Fruit fly (Drosophila melanogaster) S2 (cell line): Measurements from ENCODE around the gene CG18641.

Experiments used
- CG8478 ChIP-seq: fragments of >200 bp; optimal IDR thresholded peaks from 2 replicates; lab custom pipeline; 2018
- CTCF ChIP-seq, 2 experiments: fragments of >200 bp; optimal IDR thresholded peaks; 2 replicates each; lab custom pipeline; 2018

The CG18641 gene

DNA sequence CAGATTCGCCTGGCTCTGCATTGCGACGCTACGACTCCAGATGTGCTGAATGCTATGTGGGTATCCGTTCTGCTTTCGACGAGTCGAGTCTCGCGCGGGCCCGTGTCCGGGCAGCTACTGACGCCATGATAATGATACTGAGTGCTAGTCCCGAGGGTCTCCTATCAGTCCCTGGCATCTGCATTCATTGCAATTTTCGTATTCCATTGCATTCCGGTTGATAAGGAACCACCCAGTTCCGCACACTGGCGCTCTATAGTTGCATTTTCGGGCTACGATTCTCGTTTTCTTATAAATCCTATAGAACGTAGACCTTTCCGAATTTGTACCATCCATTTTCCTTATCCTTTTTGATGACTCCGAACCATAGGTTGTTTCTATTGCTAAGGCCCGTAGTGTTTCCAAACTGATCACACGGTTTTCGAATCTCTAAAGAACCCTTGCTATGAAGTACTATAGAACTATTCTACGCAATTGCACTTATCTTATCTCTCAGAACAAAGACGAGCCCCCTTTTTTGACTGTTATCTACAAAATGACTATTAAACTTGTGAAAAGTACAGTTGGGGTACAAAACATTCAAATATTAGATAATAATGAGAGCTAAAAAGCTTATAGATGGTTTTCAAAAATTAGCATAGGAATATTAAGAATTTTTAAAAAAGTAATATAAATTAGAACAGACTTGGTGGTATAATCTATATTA, 43.6 kb downstream of the CG18641 start, which contains the start of gene CG3597:
TSS of gene CG3597 (minus strand) at position 119 of the 706 bp plus-strand sequence.
- TF ChIP-seq CG8478 (lab: Kevin White, UChicago) (no peak), CTCF (optimal IDR thresholded peaks at IDR 0.05; lab: Kevin White, UChicago) (no peak)

DNA sequence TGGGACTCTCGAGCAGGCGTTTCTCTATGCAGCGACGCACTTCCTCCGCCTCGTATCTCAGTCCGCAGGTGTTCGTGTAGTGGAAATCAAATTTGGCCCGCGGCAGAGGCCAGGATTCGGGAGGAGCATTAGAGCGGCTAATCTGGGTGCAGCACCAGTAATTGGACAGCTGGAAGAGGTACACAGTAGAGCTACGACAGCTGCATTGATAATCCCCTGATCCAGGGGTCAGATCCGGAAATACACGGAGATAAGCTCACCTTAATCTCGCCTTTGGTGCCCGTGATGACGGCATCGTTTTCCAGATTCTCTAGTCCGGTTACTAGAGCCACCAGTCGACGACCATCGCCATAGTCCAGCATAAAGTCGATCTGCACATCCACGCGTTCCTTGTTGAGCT, 44.8 kb downstream of the CG18641 start:
- TF ChIP-seq CG8478 (lab: Kevin White, UChicago) (no peak), CTCF (optimal IDR thresholded peaks at IDR 0.05; lab: Kevin White, UChicago) (no peak)

DNA sequence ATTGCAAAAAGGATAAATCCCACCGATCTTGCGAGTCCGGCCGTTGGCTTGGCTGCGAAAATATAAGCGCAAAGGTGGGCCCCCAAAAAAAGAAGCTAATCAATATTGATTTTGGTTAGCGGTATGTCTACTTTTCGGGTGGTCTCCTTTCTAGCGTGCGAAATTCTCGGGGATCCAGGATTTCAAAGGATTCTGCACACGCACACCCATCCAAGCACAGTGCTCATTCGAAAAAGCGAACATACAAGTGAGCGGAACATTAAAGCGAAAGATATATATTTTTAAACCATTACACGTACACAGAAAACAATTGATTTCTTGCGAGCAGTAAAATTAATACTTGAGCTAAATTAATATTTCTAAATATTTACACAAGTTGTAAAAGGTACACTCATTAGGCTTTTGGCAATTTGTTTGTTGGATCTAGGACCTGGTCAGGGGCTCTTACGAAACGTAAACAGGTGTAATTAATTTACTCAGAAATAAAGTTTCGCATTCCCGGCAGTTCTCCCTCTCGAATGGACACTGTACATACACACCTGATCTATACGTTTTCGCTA, 49.4 kb downstream of the CG18641 start:
- no peak for TF ChIP-seq CG8478 (lab: Kevin White, UChicago)
- TF ChIP-seq CTCF (optimal IDR thresholded peaks at IDR 0.05; lab: Kevin White, UChicago) = no peak

DNA sequence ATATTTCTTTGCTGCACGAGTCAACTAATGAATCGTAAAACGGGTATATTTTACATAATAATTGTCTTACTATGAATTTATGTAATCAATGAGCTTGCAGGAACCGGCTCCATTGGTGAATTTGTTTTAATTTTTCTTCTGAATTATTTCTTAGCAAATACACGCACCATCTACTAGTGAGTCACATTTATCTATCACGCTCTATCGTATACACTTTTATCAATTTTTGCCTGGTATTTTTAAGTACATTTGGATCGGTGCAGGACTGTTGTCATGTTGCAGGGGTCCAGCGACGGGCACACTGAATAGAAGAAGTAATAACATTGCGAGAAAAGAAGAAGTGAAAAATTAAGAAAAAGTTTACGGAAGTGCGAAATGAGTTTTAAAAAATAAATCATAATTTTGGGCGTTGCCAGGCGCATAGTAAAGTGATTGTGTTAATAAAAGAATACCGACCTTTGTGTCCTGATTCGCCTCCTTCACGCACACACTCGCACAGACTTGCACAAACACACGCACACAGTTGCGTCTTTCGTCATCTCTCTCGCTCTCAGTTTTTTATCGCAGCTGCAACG, 50.0 kb downstream of the CG18641 start, which contains the start of the genes Rab5 and Axud1:
TSS of gene Rab5 (minus strand) at position 197 of the 575 bp plus-strand sequence.
TSS of gene Axud1 (plus strand) at position 269 of the 575 bp plus-strand sequence.
- TF ChIP-seq CTCF (optimal IDR thresholded peaks at IDR 0.05; lab: Kevin White, UChicago) = peak in 1 of 2 experiments; percentile 2
- TF ChIP-seq CG8478 (lab: Kevin White, UChicago) = no peak

DNA sequence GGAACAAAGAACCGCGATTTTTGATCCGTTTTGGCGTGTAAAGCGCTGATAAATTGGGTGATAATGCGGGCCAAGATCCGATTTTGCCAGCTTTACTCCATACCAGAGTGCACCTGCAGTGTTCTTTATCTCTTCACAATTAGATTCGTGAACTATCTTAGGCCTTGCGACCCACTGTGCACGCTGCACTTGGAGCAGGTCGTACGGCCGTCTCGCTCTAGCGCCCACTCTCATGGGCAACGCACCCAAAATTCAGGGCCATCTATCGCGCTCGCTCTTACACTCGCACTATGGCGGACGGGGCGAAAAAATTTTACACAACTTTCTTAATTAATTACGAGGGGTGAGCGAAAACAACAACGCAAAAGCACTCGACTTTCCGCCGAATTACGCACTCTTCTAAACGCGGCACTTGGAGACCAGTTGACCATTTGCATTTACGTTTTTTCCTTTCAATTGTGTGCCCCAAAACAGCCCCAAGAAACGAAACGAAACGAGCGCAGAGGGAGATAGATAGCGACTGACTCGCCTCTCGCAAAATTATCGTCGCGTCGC, 50.8 kb downstream of the CG18641 start:
- no peak for TF ChIP-seq CG8478 (lab: Kevin White, UChicago)
- TF ChIP-seq CTCF (optimal IDR thresholded peaks at IDR 0.05; lab: Kevin White, UChicago) = no peak

DNA sequence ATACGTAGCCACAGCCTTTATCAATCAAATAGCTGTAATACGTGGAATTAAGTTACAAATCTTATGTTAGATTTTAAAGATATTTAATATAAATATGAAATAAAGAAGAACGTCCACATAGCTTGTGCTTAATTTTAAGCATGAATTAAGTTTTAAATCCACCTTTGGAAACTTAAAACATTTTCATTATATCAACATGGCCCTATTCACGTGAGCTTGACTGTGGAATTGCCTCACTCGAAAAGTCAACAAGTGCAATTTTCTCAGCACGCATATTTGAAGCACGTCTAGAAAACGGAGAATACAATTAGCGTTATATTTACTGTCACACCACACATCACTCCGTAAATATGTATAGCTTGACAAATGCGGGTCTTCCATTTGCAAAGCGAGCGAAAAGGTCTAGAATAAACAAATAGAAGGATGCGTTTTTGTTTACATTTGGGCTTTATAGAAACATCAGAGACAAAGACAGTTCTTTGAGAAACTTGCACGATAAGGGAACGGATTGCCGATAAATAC, 51.4 kb downstream of the CG18641 start:
- TF ChIP-seq CTCF (optimal IDR thresholded peaks at IDR 0.05; lab: Kevin White, UChicago) (no peak), CG8478 (lab: Kevin White, UChicago) (no peak)

DNA sequence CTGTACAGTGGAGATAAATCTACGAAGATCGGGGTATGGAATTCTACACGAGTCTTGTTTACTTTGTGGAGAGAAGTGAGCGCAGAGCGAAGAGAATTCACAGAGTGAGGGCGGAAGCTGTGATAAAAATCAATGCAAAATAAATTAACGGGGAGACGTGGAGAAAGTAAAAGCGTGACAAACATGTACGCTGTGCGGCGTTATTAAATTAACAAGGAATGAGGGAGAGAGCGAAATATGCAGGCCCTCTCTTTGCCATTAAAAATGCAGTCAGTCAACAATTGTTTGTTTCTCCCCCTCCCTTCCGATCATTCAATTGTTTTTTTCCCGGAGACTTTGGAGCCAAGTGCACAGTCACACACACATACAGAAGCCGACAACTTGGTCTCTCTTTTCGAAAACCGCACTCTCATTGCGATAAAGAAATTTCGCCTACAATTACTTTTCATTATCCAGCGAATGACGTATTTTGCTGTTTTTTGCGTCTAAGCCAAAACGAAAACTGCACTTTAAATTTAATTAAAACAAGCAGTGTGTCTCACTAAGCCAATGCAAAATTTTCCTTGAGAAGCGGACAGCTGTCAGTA, 52.2 kb downstream of the CG18641 start:
- TF ChIP-seq CG8478 (lab: Kevin White, UChicago) (no peak), CTCF (optimal IDR thresholded peaks at IDR 0.05; lab: Kevin White, UChicago) (no peak)

DNA sequence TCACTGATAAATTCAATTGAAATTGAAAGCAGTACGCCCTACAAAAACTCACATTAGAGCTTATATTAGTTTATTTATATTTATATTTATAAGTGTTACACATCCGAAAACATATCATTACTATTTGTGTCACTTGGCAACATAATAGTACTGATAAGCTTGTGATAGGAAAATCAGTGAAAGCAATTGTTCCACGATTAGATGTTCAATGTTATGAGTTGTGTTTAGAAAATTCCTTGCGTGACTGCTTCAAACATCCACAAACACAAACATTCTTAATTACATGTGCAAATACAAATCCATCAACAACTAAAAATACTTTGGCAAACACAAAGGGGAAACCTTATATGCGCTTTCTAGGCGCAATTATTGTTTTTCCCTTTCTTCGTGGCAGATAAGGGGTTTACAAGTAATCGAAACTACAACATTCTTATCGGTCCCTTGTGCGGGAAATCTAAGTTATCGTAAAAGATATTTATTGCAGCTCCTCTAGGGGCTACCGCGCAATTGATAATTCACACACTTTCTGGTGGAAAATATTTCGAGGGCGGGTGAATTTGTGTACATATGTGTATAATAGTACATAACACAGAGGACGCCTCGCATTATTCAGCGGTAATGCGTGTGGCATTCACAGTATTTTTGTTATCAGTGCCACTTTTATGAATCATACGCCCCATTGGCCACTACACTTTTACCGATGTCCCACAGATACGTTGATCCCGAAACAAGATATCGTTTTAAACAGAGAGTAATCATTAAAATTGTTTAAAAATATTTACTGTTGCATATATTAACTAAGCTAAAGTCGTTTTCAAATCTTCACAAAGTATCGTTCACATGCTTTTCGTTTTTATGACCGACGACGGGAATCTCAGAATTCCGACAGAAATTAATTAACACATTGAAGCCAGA, 53.0 kb downstream of the CG18641 start:
- TF ChIP-seq CTCF (optimal IDR thresholded peaks at IDR 0.05; lab: Kevin White, UChicago) = no peak
- TF ChIP-seq CG8478 (lab: Kevin White, UChicago) = no peak
